Fruit fly (Drosophila melanogaster) whole organism, embryonic: Measurements from ENCODE around the gene CG6345.

Source experiments
- Aef1 ChIP-seq: fragments of 200-800 bp; sonication (Bioruptor generic); IDR thresholded peaks from 3 replicates; pipeline ENCODE4 v1.3.6; 2022; ENCODE audit warnings: missing biosample characterization, missing genetic modification characterization
- BEAF-32 ChIP-seq: fragments of 200-800 bp; sonication (Bioruptor generic); optimal IDR thresholded peaks from 3 replicates; lab custom pipeline; 2017; ENCODE audit warnings: missing biosample characterization, missing genetic modification characterization, mild to moderate bottlenecking, moderate library complexity, missing genetic modification reagents
- Bteb2 ChIP-seq: fragments of 200-800 bp; sonication (Bioruptor generic); optimal IDR thresholded peaks from 2 replicates; lab custom pipeline; 2016; ENCODE audit warnings: missing biosample characterization, missing genetic modification characterization
- CG10267 ChIP-seq: fragments of 200-800 bp; sonication (Bioruptor generic); optimal IDR thresholded peaks from 2 replicates; lab custom pipeline; 2018; ENCODE audit warnings: missing biosample characterization, mild to moderate bottlenecking, missing genetic modification characterization, moderate library complexity
- CG11093 ChIP-seq: fragments of 200-800 bp; sonication (Bioruptor generic); IDR thresholded peaks from 3 replicates; pipeline ENCODE4 v1.3.6; 2022; ENCODE audit warnings: missing biosample characterization, missing genetic modification characterization
- CG12236 ChIP-seq: fragments of 200-800 bp; sonication (Bioruptor generic); optimal IDR thresholded peaks from 2 replicates; lab custom pipeline; 2016; ENCODE audit warnings: missing biosample characterization, missing genetic modification characterization
- CG12299 ChIP-seq: fragments of 200-800 bp; sonication (Bioruptor generic); optimal IDR thresholded peaks from 2 replicates; lab custom pipeline; 2018; ENCODE audit warnings: missing biosample characterization, mild to moderate bottlenecking, missing genetic modification characterization
- CG12744 ChIP-seq: fragments of 200-800 bp; sonication (Bioruptor generic); optimal IDR thresholded peaks from 2 replicates; lab custom pipeline; 2016; ENCODE audit warnings: missing biosample characterization, missing genetic modification characterization
- CG16813 ChIP-seq: fragments of 200-800 bp; sonication (Bioruptor generic); IDR thresholded peaks from 3 replicates; pipeline ENCODE4 v1.3.6; 2022; ENCODE audit warnings: missing biosample characterization, missing genetic modification characterization; ENCODE audit not compliant: partially characterized antibody
- CG17186 ChIP-seq: fragments of 200-800 bp; sonication (Bioruptor generic); optimal IDR thresholded peaks from 3 replicates; lab custom pipeline; 2017; ENCODE audit warnings: missing biosample characterization, missing genetic modification reagents, missing genetic modification characterization
- CG17361 ChIP-seq: fragments of 200-800 bp; sonication (Bioruptor generic); IDR thresholded peaks from 3 replicates; pipeline ENCODE4 v1.3.6; 2022; ENCODE audit warnings: missing biosample characterization, missing genetic modification characterization
- CG17385 ChIP-seq: fragments of 200-800 bp; sonication (Bioruptor generic); optimal IDR thresholded peaks from 3 replicates; lab custom pipeline; 2018; ENCODE audit warnings: missing biosample characterization, mild to moderate bottlenecking, missing genetic modification characterization
- CG2202 ChIP-seq: fragments of 200-800 bp; sonication (Bioruptor generic); optimal IDR thresholded peaks from 2 replicates; lab custom pipeline; 2018; ENCODE audit warnings: missing biosample characterization, mild to moderate bottlenecking, missing genetic modification characterization
- CG4282 ChIP-seq: fragments of 200-800 bp; sonication (Bioruptor generic); optimal IDR thresholded peaks from 2 replicates; lab custom pipeline; 2016; ENCODE audit warnings: missing biosample characterization, missing genetic modification characterization
- CG4360 ChIP-seq: fragments of 200-800 bp; sonication (Bioruptor generic); IDR thresholded peaks from 2 replicates; pipeline ENCODE4 v1.3.6; 2022; ENCODE audit warnings: missing biosample characterization, missing genetic modification characterization
- CG4617 ChIP-seq: fragments of 200-800 bp; sonication (Bioruptor generic); optimal IDR thresholded peaks from 3 replicates; lab custom pipeline; 2016; ENCODE audit warnings: missing biosample characterization, missing genetic modification characterization, borderline replicate concordance
- CG6175 ChIP-seq: fragments of 200-800 bp; sonication (Bioruptor generic); IDR thresholded peaks from 3 replicates; pipeline ENCODE4 v1.3.6; 2022; ENCODE audit warnings: missing biosample characterization, missing genetic modification characterization
- CG6813 ChIP-seq: fragments of 200-800 bp; sonication (Bioruptor generic); optimal IDR thresholded peaks from 2 replicates; lab custom pipeline; 2017; ENCODE audit warnings: missing biosample characterization, missing genetic modification characterization, mild to moderate bottlenecking, moderate library complexity, missing genetic modification reagents
- CG7987 ChIP-seq: fragments of 200-800 bp; sonication (Bioruptor generic); optimal IDR thresholded peaks from 2 replicates; lab custom pipeline; 2018; ENCODE audit warnings: missing biosample characterization, mild to moderate bottlenecking, missing genetic modification characterization, moderate library complexity
- CG8478 ChIP-seq: fragments of >200 bp; optimal IDR thresholded peaks from 2 replicates; lab custom pipeline; 2018
- Dbx ChIP-seq: fragments of 200-800 bp; sonication (Bioruptor generic); IDR thresholded peaks from 3 replicates; pipeline ENCODE4 v1.3.6; 2022; ENCODE audit warnings: missing biosample characterization, missing genetic modification characterization
- Dip2 ChIP-seq: fragments of 200-800 bp; sonication (Bioruptor generic); IDR thresholded peaks from 2 replicates; pipeline ENCODE4 v1.3.6; 2022; ENCODE audit warnings: missing biosample characterization, missing genetic modification characterization
- Dll ChIP-seq: fragments of 200-800 bp; sonication (Bioruptor generic); IDR thresholded peaks from 4 replicates; pipeline ENCODE4 v1.3.6; 2022; ENCODE audit warnings: missing biosample characterization, missing genetic modification characterization; ENCODE audit not compliant: partially characterized antibody
- E2f1 ChIP-seq: fragments of 200-800 bp; sonication (Bioruptor generic); IDR thresholded peaks from 2 replicates; pipeline ENCODE4 v1.3.6; 2022; ENCODE audit warnings: missing biosample characterization, missing genetic modification characterization
- Ets97D ChIP-seq: fragments of 200-800 bp; sonication (Bioruptor generic); optimal IDR thresholded peaks from 3 replicates; lab custom pipeline; 2016; ENCODE audit warnings: missing biosample characterization, missing genetic modification characterization
- Gug ChIP-seq: fragments of 200-800 bp; sonication (Bioruptor generic); IDR thresholded peaks from 4 replicates; pipeline ENCODE4 v1.3.6; 2022; ENCODE audit warnings: missing biosample characterization, missing genetic modification characterization
- Hr78 ChIP-seq, 2 experiments: fragments of 200-800 bp in 1 of 2; fragments of >200 bp in 1 of 2; sonication (Bioruptor generic) in 1 of 2; optimal IDR thresholded peaks; 2 replicates each; lab custom pipeline; 2017 to 2019; ENCODE audit warnings: missing biosample characterization in 2 of 2, missing genetic modification characterization in 2 of 2, mild to moderate bottlenecking in 1 of 2, moderate library complexity in 1 of 2
- Hsf ChIP-seq: fragments of 200-800 bp; sonication (Bioruptor generic); optimal IDR thresholded peaks from 3 replicates; lab custom pipeline; 2016; ENCODE audit warnings: missing biosample characterization, missing genetic modification characterization
- Jarid2 ChIP-seq: fragments of 200-800 bp; sonication (Bioruptor generic); optimal IDR thresholded peaks from 3 replicates; lab custom pipeline; 2017; ENCODE audit warnings: mild to moderate bottlenecking, missing biosample characterization, missing genetic modification reagents, missing genetic modification characterization
- Mad ChIP-seq: fragments of 200-800 bp; sonication (Bioruptor generic); optimal IDR thresholded peaks from 2 replicates; lab custom pipeline; 2016; ENCODE audit warnings: missing biosample characterization, missing genetic modification characterization
- NK7.1 ChIP-seq: fragments of 200-800 bp; sonication (Bioruptor generic); optimal IDR thresholded peaks from 3 replicates; lab custom pipeline; 2016; ENCODE audit warnings: missing biosample characterization, missing genetic modification characterization
- Stat92E ChIP-seq, 3 experiments: fragments of >200 bp in 2 of 3; fragments of 200-800 bp in 1 of 3; sonication (Bioruptor generic) in 1 of 3; optimal IDR thresholded peaks; 2 replicates each; lab custom pipeline; 2017 to 2019; ENCODE audit warnings: missing biosample characterization in 3 of 3, missing genetic modification characterization in 3 of 3, mild to moderate bottlenecking in 1 of 3, moderate library complexity in 1 of 3
- crp ChIP-seq, 2 experiments: fragments of 200-800 bp; sonication (Bioruptor generic); optimal IDR thresholded peaks; 2 replicates in 1 of 2; 3 replicates in 1 of 2; lab custom pipeline; 2017; ENCODE audit warnings: missing biosample characterization in 2 of 2, missing genetic modification characterization in 2 of 2, mild to moderate bottlenecking in 1 of 2, moderate library complexity in 1 of 2
- dm ChIP-seq: fragments of 200-800 bp; sonication (Bioruptor generic); optimal IDR thresholded peaks from 3 replicates; lab custom pipeline; 2016; ENCODE audit warnings: missing biosample characterization, missing genetic modification characterization
- emc ChIP-seq: fragments of 200-800 bp; sonication (Bioruptor generic); optimal IDR thresholded peaks from 2 replicates; lab custom pipeline; 2016; ENCODE audit warnings: missing biosample characterization, missing genetic modification characterization
- grau ChIP-seq: fragments of 200-800 bp; optimal IDR thresholded peaks from 3 replicates; lab custom pipeline; 2019; ENCODE audit warnings: missing biosample characterization, mild to moderate bottlenecking, missing genetic modification characterization, moderate library complexity
- mam ChIP-seq: fragments of 200-800 bp; sonication (Bioruptor generic); optimal IDR thresholded peaks from 3 replicates; lab custom pipeline; 2016; ENCODE audit warnings: missing biosample characterization, missing genetic modification characterization
- mirr ChIP-seq: fragments of 200-800 bp; sonication (Bioruptor generic); optimal IDR thresholded peaks from 3 replicates; lab custom pipeline; 2018; ENCODE audit warnings: missing biosample characterization, mild to moderate bottlenecking, missing genetic modification characterization
- nerfin-1 ChIP-seq: fragments of 200-800 bp; sonication (Bioruptor generic); optimal IDR thresholded peaks from 3 replicates; lab custom pipeline; 2019; ENCODE audit warnings: missing biosample characterization, mild to moderate bottlenecking, missing genetic modification characterization, moderate library complexity
- odd ChIP-seq: fragments of 200-800 bp; sonication (Bioruptor generic); optimal IDR thresholded peaks from 2 replicates; lab custom pipeline; 2017; ENCODE audit warnings: missing biosample characterization, mild to moderate bottlenecking, missing genetic modification characterization
- onecut ChIP-seq: fragments of 200-800 bp; sonication (Bioruptor generic); IDR thresholded peaks from 2 replicates; pipeline ENCODE4 v1.3.6; 2022; ENCODE audit warnings: missing biosample characterization, missing genetic modification characterization
- pum ChIP-seq: fragments of 200-800 bp; sonication (Bioruptor generic); optimal IDR thresholded peaks from 2 replicates; lab custom pipeline; 2016; ENCODE audit warnings: missing biosample characterization, missing genetic modification characterization
- row ChIP-seq: fragments of 200-800 bp; sonication (Bioruptor generic); IDR thresholded peaks from 3 replicates; pipeline ENCODE4 v1.3.6; 2022; ENCODE audit warnings: missing biosample characterization, missing genetic modification characterization
- seq ChIP-seq: fragments of 200-800 bp; sonication (Bioruptor generic); IDR thresholded peaks from 2 replicates; pipeline ENCODE4 v1.3.6; 2022; ENCODE audit warnings: missing biosample characterization, missing genetic modification characterization
- sima ChIP-seq: fragments of 200-800 bp; sonication (Bioruptor generic); optimal IDR thresholded peaks from 2 replicates; lab custom pipeline; 2016; ENCODE audit warnings: missing biosample characterization, missing genetic modification characterization
- trh ChIP-seq: fragments of 200-800 bp; sonication (Bioruptor generic); optimal IDR thresholded peaks from 2 replicates; lab custom pipeline; 2016; ENCODE audit warnings: missing biosample characterization, missing genetic modification characterization
- ttk ChIP-seq: fragments of 200-800 bp; sonication (Bioruptor generic); IDR thresholded peaks from 2 replicates; pipeline ENCODE4 v2.1.2; 2022; ENCODE audit warnings: missing biosample characterization, missing genetic modification characterization
- tup ChIP-seq: fragments of 200-800 bp; sonication (Bioruptor generic); optimal IDR thresholded peaks from 2 replicates; lab custom pipeline; 2016; ENCODE audit warnings: missing biosample characterization, mild to moderate bottlenecking, missing genetic modification characterization, moderate library complexity
- twi ChIP-seq: fragments of 200-800 bp; optimal IDR thresholded peaks from 2 replicates; lab custom pipeline; 2019; ENCODE audit warnings: missing biosample characterization, mild to moderate bottlenecking, missing genetic modification characterization, moderate library complexity
- zen2 ChIP-seq: fragments of 200-800 bp; sonication (Bioruptor generic); IDR thresholded peaks from 3 replicates; pipeline ENCODE4 v1.3.6; 2022; ENCODE audit warnings: missing biosample characterization, missing genetic modification characterization; ENCODE audit not compliant: partially characterized antibody
- zf30C ChIP-seq: fragments of 200-800 bp; sonication (Bioruptor generic); optimal IDR thresholded peaks from 3 replicates; lab custom pipeline; 2018; ENCODE audit warnings: missing biosample characterization, mild to moderate bottlenecking, missing genetic modification characterization

Gene CG6345

DNA sequence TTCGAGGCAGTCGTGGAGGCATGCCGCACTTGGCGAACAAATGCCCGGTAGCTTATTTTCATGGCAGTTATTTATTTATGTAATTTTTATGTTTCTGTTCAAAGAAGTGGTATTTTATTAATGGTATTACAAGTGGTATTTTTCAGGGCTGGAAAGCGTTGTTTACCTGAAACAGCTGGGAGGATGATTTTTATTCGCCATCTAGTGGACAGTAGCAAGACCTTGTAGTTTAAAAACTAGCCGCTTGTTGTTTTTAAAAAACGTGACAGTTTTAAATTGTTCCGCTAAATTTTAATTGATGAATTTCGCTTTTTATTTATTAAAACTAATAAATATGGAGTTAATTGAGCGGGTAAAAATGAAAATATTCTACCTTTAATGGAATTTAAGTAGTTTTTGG is at the start of gene CG6345 (continued):
- TF ChIP-seq mirr (GFP tag; lab: Kevin White, UChicago) (peak; percentile 92), Dip2 (GFP tag; lab: Robert Waterston, UW) (no peak), Dbx (GFP tag; lab: Robert Waterston, UW) (peak; percentile 88), zf30C (GFP tag; lab: Kevin White, UChicago) (peak; percentile 7), Ets97D (peak; percentile 43), dm (peak; percentile 76), twi (tag; lab: Kevin White, UChicago) (peak; percentile 55), NK7.1 (peak; percentile 48), pum (GFP tag; lab: Kevin White, UChicago) (peak; percentile 74), CG12236 (GFP tag; lab: Kevin White, UChicago) (peak; percentile 71), CG10267 (peak; percentile 84), CG12744 (GFP tag; lab: Kevin White, UChicago) (peak; percentile 78), ttk (GFP tag; lab: Robert Waterston, UW) (peak; percentile 66), Stat92E (GFP tag; optimal IDR thresholded peaks at IDR 0.05; lab: Kevin White, UChicago) (peak in 1 of 3 experiments; percentile 36), CG2202 (tag; lab: Kevin White, UChicago) (peak; percentile 73), CG8478 (no peak), Aef1 (GFP tag; lab: Robert Waterston, UW) (peak; percentile 65), Hr78 (GFP tag; optimal IDR thresholded peaks at IDR 0.05; lab: Kevin White, UChicago) (no peak), CG6175 (GFP tag; lab: Robert Waterston, UW) (no peak), Bteb2 (GFP tag; lab: Kevin White, UChicago) (peak; percentile 66), CG12299 (tag; lab: Kevin White, UChicago) (peak; percentile 68), grau (tag; lab: Kevin White, UChicago) (peak; percentile 77), CG11093 (GFP tag; lab: Robert Waterston, UW) (no peak), onecut (peak; percentile 84), CG4282 (GFP tag; lab: Kevin White, UChicago) (peak; percentile 67), E2f1 (GFP tag; lab: Robert Waterston, UW) (peak; percentile 67), Dll (no peak), BEAF-32 (GFP tag; lab: Kevin White, UChicago) (peak; percentile 29), CG16813 (no peak), CG6813 (peak; percentile 89), crp (GFP tag; optimal IDR thresholded peaks at IDR 0.05; lab: Kevin White, UChicago) (peak; percentile 77 to 94), Mad (GFP tag; lab: Kevin White, UChicago) (peak; percentile 90), zen2 (GFP tag; lab: Robert Waterston, UW) (no peak), emc (GFP tag; lab: Kevin White, UChicago) (peak; percentile 44), CG4360 (GFP tag; lab: Robert Waterston, UW) (no peak), CG17361 (peak; percentile 75), row (GFP tag; lab: Robert Waterston, UW) (peak; percentile 47), tup (GFP tag; lab: Kevin White, UChicago) (peak; percentile 69), CG17186 (GFP tag; lab: Kevin White, UChicago) (peak; percentile 74), seq (peak; percentile 44), nerfin-1 (peak; percentile 80), CG7987 (GFP tag; lab: Kevin White, UChicago) (peak; percentile 95), Jarid2 (GFP tag; lab: Kevin White, UChicago) (peak; percentile 78), sima (peak; percentile 47), CG4617 (GFP tag; lab: Kevin White, UChicago) (peak; percentile 60), mam (GFP tag; lab: Kevin White, UChicago) (peak; percentile 69), Gug (no peak), Hsf (GFP tag; lab: Kevin White, UChicago) (peak; percentile 89), trh (peak; percentile 41), odd (peak; percentile 86), CG17385 (peak; percentile 81)
